Fruit fly (Drosophila melanogaster) S2 (cell line): Measurements from ENCODE around the gene CG7509.

Source experiments
- CG8478 ChIP-seq: fragments of >200 bp; optimal IDR thresholded peaks from 2 replicates; lab custom pipeline; 2018
- CTCF ChIP-seq, 2 experiments: fragments of >200 bp; optimal IDR thresholded peaks; 2 replicates each; lab custom pipeline; 2018

dm6 chr3L:4835005-4835404 is 29.9 kb upstream of the CG7509 start:
- TF ChIP-seq CG8478 (lab: Kevin White, UChicago) (no peak), CTCF (optimal IDR thresholded peaks at IDR 0.05; lab: Kevin White, UChicago) (no peak)
